Fruit fly (Drosophila melanogaster): ENCODE data around the gene zen2.

The zen2 gene

dm6 chr3R:6762794-6763407, 19.0 kb upstream of the zen2 start (continued):
- TF ChIP-seq Myc (optimal IDR thresholded peaks at IDR 0.05): no peak

dm6 chr3R:6762188-6762643, 18.3 kb upstream of the zen2 start, which contains the start of gene Ama:
Gene Ama, plus strand, starts transcription at chr3R:6762593.
- TF ChIP-seq Vsx2 (GFP tag; optimal IDR thresholded peaks at IDR 0.05; ENCODE audit: partially characterized antibody) (no peak), OdsH (GFP tag; optimal IDR thresholded peaks at IDR 0.05) (no peak), Hr83 (GFP tag; optimal IDR thresholded peaks at IDR 0.05; ENCODE audit: poor library complexity, severe bottlenecking) (no peak), brk (GFP tag; optimal IDR thresholded peaks at IDR 0.05) (no peak)

- TF ChIP-seq brk (GFP tag; optimal IDR thresholded peaks at IDR 0.05) (no peak), tai (GFP tag; optimal IDR thresholded peaks at IDR 0.05) (peak; percentile 8), HLH106 (tag; optimal IDR thresholded peaks at IDR 0.05) (peak; percentile 53), Rel (GFP tag; optimal IDR thresholded peaks at IDR 0.05) (no peak), Rel (tag; optimal IDR thresholded peaks at IDR 0.05) (no peak), Myc (optimal IDR thresholded peaks at IDR 0.05) (no peak), CG32264 (GFP tag; optimal IDR thresholded peaks at IDR 0.05) (no peak), rgr (GFP tag; optimal IDR thresholded peaks at IDR 0.05) (peak; percentile 38), br (GFP tag; optimal IDR thresholded peaks at IDR 0.05) (peak; percentile 30), pan (optimal IDR thresholded peaks at IDR 0.05) (no peak), psq (GFP tag; optimal IDR thresholded peaks at IDR 0.05) (peak; percentile 62), GATAd (GFP tag; optimal IDR thresholded peaks at IDR 0.05) (no peak), foxo (GFP tag; optimal IDR thresholded peaks at IDR 0.05) (peak in 1 of 2 experiments; percentile 42), Hr78 (GFP tag; optimal IDR thresholded peaks at IDR 0.05) (no peak), woc (GFP tag; optimal IDR thresholded peaks at IDR 0.05) (peak; percentile 62), CrebA (GFP tag; optimal IDR thresholded peaks at IDR 0.05; ENCODE audit: borderline replicate concordance) (no peak), jim (GFP tag; optimal IDR thresholded peaks at IDR 0.05) (no peak), Abd-B (GFP tag; optimal IDR thresholded peaks at IDR 0.05) (no peak), sage (GFP tag; optimal IDR thresholded peaks at IDR 0.05) (no peak), Dif (GFP tag; optimal IDR thresholded peaks at IDR 0.05; ENCODE audit: partially characterized antibody) (no peak), Dfd (GFP tag; optimal IDR thresholded peaks at IDR 0.05) (no peak), dmrt93B (GFP tag; optimal IDR thresholded peaks at IDR 0.05) (no peak), fru (GFP tag; optimal IDR thresholded peaks at IDR 0.05) (peak; percentile 57), Sp1 (GFP tag; optimal IDR thresholded peaks at IDR 0.05) (peak; percentile 40), ey (GFP tag; optimal IDR thresholded peaks at IDR 0.05) (peak; percentile 53), lola (GFP tag; optimal IDR thresholded peaks at IDR 0.05) (no peak), Vsx2 (GFP tag; optimal IDR thresholded peaks at IDR 0.05; ENCODE audit: partially characterized antibody) (no peak), CG9705 (GFP tag; optimal IDR thresholded peaks at IDR 0.05) (no peak), Hnf4 (GFP tag; optimal IDR thresholded peaks at IDR 0.05) (no peak), sv (GFP tag; optimal IDR thresholded peaks at IDR 0.05) (no peak), usp (GFP tag; optimal IDR thresholded peaks at IDR 0.05) (no peak), dsf (GFP tag; optimal IDR thresholded peaks at IDR 0.05; ENCODE audit: borderline replicate concordance) (no peak), Mio (GFP tag; optimal IDR thresholded peaks at IDR 0.05) (no peak), OdsH (GFP tag; optimal IDR thresholded peaks at IDR 0.05) (peak; percentile 53), Hr83 (GFP tag; optimal IDR thresholded peaks at IDR 0.05; ENCODE audit: poor library complexity, severe bottlenecking) (no peak), N (GFP tag; optimal IDR thresholded peaks at IDR 0.05) (no peak), h (GFP tag; optimal IDR thresholded peaks at IDR 0.05) (peak; percentile 65)
Observed at dm6 chr3R:6760755-6761647, 17.1 kb upstream of the zen2 start.

Data from whole organism, wandering third instar larva.